Fruit fly (Drosophila melanogaster): ENCODE results near the gene CG42821.

DNA sequence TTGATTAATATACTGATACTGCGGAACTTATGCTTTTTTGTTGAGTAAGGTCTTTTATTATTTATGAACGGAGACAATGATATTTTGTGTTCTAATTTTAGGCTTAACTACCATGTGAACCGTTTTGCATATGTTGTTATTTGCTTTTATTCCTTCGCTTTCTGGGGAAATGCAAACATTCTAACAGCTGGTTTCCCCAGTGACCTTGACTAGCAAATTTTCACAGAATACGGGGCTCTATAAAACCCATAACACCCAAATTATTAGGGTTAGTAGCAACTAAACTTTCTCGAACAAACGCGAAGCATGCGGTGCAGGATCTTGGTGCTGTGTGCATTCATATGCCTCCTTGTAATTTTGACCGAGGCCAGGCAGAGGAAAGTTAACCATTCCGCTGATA lies 5.3 kb upstream of the CG42821 start, which contains the start of gene CG17283:
- no peak for TF ChIP-seq Hnf4 (GFP tag; optimal IDR thresholded peaks at IDR 0.05)
- no peak for TF ChIP-seq Dfd (GFP tag; optimal IDR thresholded peaks at IDR 0.05)
- TF ChIP-seq Mio (GFP tag; optimal IDR thresholded peaks at IDR 0.05) = no peak
- no peak for TF ChIP-seq dl (GFP tag; optimal IDR thresholded peaks at IDR 0.05; ENCODE audit: insufficient read depth in 1 of 2, partially characterized antibody in 2 of 2)
